Worm (Caenorhabditis elegans): ENCODE data around the gene tpan-1.

The tpan-1 gene

DNA sequence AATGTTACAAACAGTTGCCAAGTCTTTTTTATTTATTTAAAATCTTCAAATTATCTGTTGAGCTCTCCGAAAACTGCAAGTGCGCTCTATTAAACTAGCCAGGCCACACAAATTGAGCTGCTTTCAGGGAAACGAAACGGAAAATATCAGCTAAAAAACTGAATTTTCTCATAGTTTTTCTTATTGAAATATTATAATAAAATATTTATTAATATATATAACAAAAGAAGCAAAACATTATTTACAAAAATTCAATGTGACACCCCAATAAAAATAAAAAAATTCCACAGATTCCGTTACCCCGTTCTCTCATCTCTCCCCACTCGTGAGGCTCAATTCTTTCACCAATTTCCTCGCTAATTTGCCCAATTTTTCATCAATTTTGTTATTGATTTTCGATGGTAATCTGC lies 43.3 kb downstream of the tpan-1 start (continued):
- TF ChIP-seq C34B4.2 (tag; optimal IDR thresholded peaks at IDR 0.05): no peak
- TF ChIP-seq zip-4 (GFP tag; optimal IDR thresholded peaks at IDR 0.05): no peak
- no peak for TF ChIP-seq nhr-77 (tag; optimal IDR thresholded peaks at IDR 0.05)
- TF ChIP-seq unc-98 (GFP tag; IDR thresholded peaks at IDR 0.05): peak; percentile 74
- peak; percentile 34; the same call in 1 of the 2 replicates for TF ChIP-seq ceh-88 (GFP tag; IDR thresholded peaks at IDR 0.05)
- TF ChIP-seq ceh-8 (GFP tag; optimal IDR thresholded peaks at IDR 0.05): no peak
- peak; percentile 77 for TF ChIP-seq lin-14 (GFP tag; optimal IDR thresholded peaks at IDR 0.05)
- no peak for TF ChIP-seq hlh-17 (GFP tag; optimal IDR thresholded peaks at IDR 0.05; ENCODE audit: borderline replicate concordance)
- no peak for TF ChIP-seq fos-1 (tag; optimal IDR thresholded peaks at IDR 0.05)
- no peak for TF ChIP-seq pag-3 (tag; optimal IDR thresholded peaks at IDR 0.05; ENCODE audit: borderline replicate concordance, insufficient read depth)
- TF ChIP-seq hpl-2 (GFP tag; optimal IDR thresholded peaks at IDR 0.05): no peak
- TF ChIP-seq nhr-19 (GFP tag; conservative IDR thresholded peaks at IDR 0.05): peak; percentile 16; the same call in 1 of the 2 replicates
- no peak for TF ChIP-seq dsc-1 (tag; optimal IDR thresholded peaks at IDR 0.05)
- TF ChIP-seq elt-2 (tag; optimal IDR thresholded peaks at IDR 0.05): no peak
- TF ChIP-seq sup-37 (GFP tag; optimal IDR thresholded peaks at IDR 0.05): no peak
- TF ChIP-seq ama-1 (optimal IDR thresholded peaks at IDR 0.05): no peak
- TF ChIP-seq ztf-11 (tag; optimal IDR thresholded peaks at IDR 0.05): no peak
- no peak for TF ChIP-seq vab-15 (tag; optimal IDR thresholded peaks at IDR 0.05)
- TF ChIP-seq nhr-11 (tag; optimal IDR thresholded peaks at IDR 0.05): no peak
- peak in 2 of 3 experiments; percentile 5 to 13 for TF ChIP-seq ceh-82 (tag; optimal IDR thresholded peaks at IDR 0.05)
- TF ChIP-seq mep-1 (tag; optimal IDR thresholded peaks at IDR 0.05): peak; percentile 19
- TF ChIP-seq nhr-90 (tag; optimal IDR thresholded peaks at IDR 0.05; ENCODE audit: poor library complexity): peak; percentile 32
- TF ChIP-seq snu-23 (GFP tag; optimal IDR thresholded peaks at IDR 0.05): peak; percentile 36
- TF ChIP-seq nhr-84 (tag; optimal IDR thresholded peaks at IDR 0.05): no peak
- TF ChIP-seq nhr-237 (tag; optimal IDR thresholded peaks at IDR 0.05): no peak
- TF ChIP-seq Y116A8C.19 (tag; optimal IDR thresholded peaks at IDR 0.05; ENCODE audit: borderline replicate concordance): no peak
- TF ChIP-seq sox-4 (tag; optimal IDR thresholded peaks at IDR 0.05): no peak
- TF ChIP-seq tbx-2 (tag; optimal IDR thresholded peaks at IDR 0.05): peak; percentile 34
- TF ChIP-seq nhr-71 (tag; optimal IDR thresholded peaks at IDR 0.05): peak; percentile 54

DNA sequence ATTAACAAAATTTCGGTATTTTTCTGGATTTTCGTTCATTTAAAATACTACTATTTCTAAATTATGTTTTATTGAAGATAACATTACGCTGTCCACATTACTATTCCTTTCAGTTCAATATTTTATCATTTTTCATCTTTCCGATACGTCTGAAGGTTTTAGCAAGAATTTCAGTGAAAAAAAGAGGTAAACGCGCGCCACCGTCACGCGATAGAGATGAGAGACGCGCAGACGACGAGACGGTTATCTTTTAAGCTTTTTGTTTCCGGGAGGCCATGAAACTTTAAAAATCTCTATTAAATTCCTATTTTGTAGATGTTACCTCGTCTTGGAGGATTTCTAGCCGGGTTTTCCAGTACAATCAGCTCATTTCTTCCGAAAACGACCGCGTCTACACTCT lies 48.5 kb downstream of the tpan-1 start, which contains the start of gene mrps-12:
TSS of gene mrps-12 (plus strand) at position 316 of the 400 bp plus-strand sequence.
- TF ChIP-seq lin-15B (tag; optimal IDR thresholded peaks at IDR 0.05) (peak; percentile 14), efl-1 (optimal IDR thresholded peaks at IDR 0.05) (peak; percentile 12 to 37), efl-1 (GFP tag; optimal IDR thresholded peaks at IDR 0.05 in 1 of 2) (peak in 1 of 2 experiments; percentile 29), blmp-1 (tag; optimal IDR thresholded peaks at IDR 0.05) (no peak), rnt-1 (tag; optimal IDR thresholded peaks at IDR 0.05) (peak; percentile 9), unc-86 (tag; optimal IDR thresholded peaks at IDR 0.05) (no peak), dpl-1 (GFP tag; optimal IDR thresholded peaks at IDR 0.05) (peak in 1 of 3 experiments; percentile 15), nhr-77 (tag; optimal IDR thresholded peaks at IDR 0.05) (no peak), lsy-2 (tag; optimal IDR thresholded peaks at IDR 0.05) (peak; percentile 7 to 61), nhr-71 (tag; optimal IDR thresholded peaks at IDR 0.05) (peak; percentile 35), lin-35 (GFP tag; optimal IDR thresholded peaks at IDR 0.05) (peak; percentile 17 to 42)

DNA sequence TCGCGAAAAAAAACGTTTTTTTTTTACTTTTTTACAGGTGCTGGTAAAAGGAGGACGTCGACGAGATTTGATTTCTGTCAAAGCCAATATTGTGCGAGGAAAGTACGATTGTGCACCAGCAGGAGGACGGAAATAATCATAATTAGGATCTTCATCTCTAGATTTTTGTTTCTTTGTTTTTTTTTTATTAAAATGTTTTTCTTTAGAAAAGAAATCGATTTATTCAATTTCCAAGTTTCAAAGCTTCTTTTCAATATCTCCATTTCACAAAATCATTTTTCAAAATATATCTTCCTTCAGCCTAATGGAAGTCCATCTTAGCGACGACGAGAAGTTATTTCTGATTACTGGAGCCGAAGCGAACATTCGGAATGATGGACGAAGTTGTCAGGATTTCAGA lies 49.3 kb downstream of the tpan-1 start, which contains the start of gene exos-7:
TSS of gene exos-7 (plus strand) at position 301 of the 400 bp plus-strand sequence.
- no peak for TF ChIP-seq fkh-10 (GFP tag; optimal IDR thresholded peaks at IDR 0.05)
- no peak for TF ChIP-seq unc-130 (tag; optimal IDR thresholded peaks at IDR 0.05)
- peak; percentile 51 for TF ChIP-seq nhr-85 (tag)

Measured in whole organism, L1 larva.